Fruit fly (Drosophila melanogaster) whole organism, embryonic: Measurements from ENCODE around the gene Sidpn.

Experiments used
- Atf-2 ChIP-seq: fragments of 200-800 bp; sonication (Bioruptor generic); optimal IDR thresholded peaks from 2 replicates; lab custom pipeline; 2016; ENCODE audit warnings: missing biosample characterization, missing genetic modification characterization
- CG10321 ChIP-seq: fragments of 200-800 bp; sonication (Bioruptor generic); IDR thresholded peaks from 2 replicates; pipeline ENCODE4 v1.3.6; 2022; ENCODE audit warnings: missing biosample characterization, missing genetic modification characterization
- CG10543 ChIP-seq: fragments of 200-800 bp; sonication (Bioruptor generic); optimal IDR thresholded peaks from 3 replicates; lab custom pipeline; 2017; ENCODE audit warnings: missing biosample characterization, mild to moderate bottlenecking, missing genetic modification characterization, moderate library complexity
- CG12299 ChIP-seq: fragments of 200-800 bp; sonication (Bioruptor generic); optimal IDR thresholded peaks from 2 replicates; lab custom pipeline; 2018; ENCODE audit warnings: missing biosample characterization, mild to moderate bottlenecking, missing genetic modification characterization
- CG1233 ChIP-seq: fragments of 200-800 bp; sonication (Bioruptor generic); optimal IDR thresholded peaks from 4 replicates; lab custom pipeline; 2018; ENCODE audit warnings: missing biosample characterization, mild to moderate bottlenecking, missing genetic modification characterization
- CG13296 ChIP-seq: fragments of 200-800 bp; sonication (Bioruptor generic); optimal IDR thresholded peaks from 3 replicates; lab custom pipeline; 2018; ENCODE audit warnings: missing biosample characterization, mild to moderate bottlenecking, missing genetic modification characterization
- CG14441 ChIP-seq: fragments of 200-800 bp; sonication (Bioruptor generic); IDR thresholded peaks from 2 replicates; pipeline ENCODE4 v1.3.6; 2022; ENCODE audit warnings: missing biosample characterization, missing genetic modification characterization
- CG15073 ChIP-seq: fragments of 200-800 bp; sonication (Bioruptor generic); optimal IDR thresholded peaks from 2 replicates; lab custom pipeline; 2016; ENCODE audit warnings: missing biosample characterization, missing genetic modification characterization
- CG15269 ChIP-seq: fragments of 200-800 bp; sonication (Bioruptor generic); optimal IDR thresholded peaks from 2 replicates; lab custom pipeline; 2018; ENCODE audit warnings: missing biosample characterization, mild to moderate bottlenecking, missing genetic modification characterization, moderate library complexity
- CG16779 ChIP-seq: fragments of 200-800 bp; sonication (Bioruptor generic); IDR thresholded peaks from 2 replicates; pipeline ENCODE4 v1.3.6; 2022; ENCODE audit warnings: missing biosample characterization, missing genetic modification characterization
- CG17328 ChIP-seq: fragments of 200-800 bp; sonication (Bioruptor generic); IDR thresholded peaks from 2 replicates; pipeline ENCODE4 v1.3.6; 2022; ENCODE audit warnings: missing biosample characterization, missing genetic modification characterization
- CG18619 ChIP-seq: fragments of 200-800 bp; sonication (Bioruptor generic); optimal IDR thresholded peaks from 3 replicates; lab custom pipeline; 2017; ENCODE audit warnings: missing biosample characterization, mild to moderate bottlenecking, missing genetic modification characterization
- CG30403 ChIP-seq: fragments of 200-800 bp; sonication (Bioruptor generic); optimal IDR thresholded peaks from 3 replicates; lab custom pipeline; 2016; ENCODE audit warnings: missing biosample characterization, missing genetic modification characterization
- CG32767 ChIP-seq: fragments of 200-800 bp; sonication (Bioruptor generic); IDR thresholded peaks from 2 replicates; pipeline ENCODE4 v1.3.6; 2022; ENCODE audit warnings: missing biosample characterization, missing genetic modification characterization
- CG34376 ChIP-seq: fragments of 200-800 bp; sonication (Bioruptor generic); optimal IDR thresholded peaks from 2 replicates; lab custom pipeline; 2018; ENCODE audit warnings: missing biosample characterization, mild to moderate bottlenecking, missing genetic modification characterization
- CG4820 ChIP-seq: fragments of 200-800 bp; sonication (Bioruptor generic); optimal IDR thresholded peaks from 3 replicates; lab custom pipeline; 2016; ENCODE audit warnings: missing biosample characterization, missing genetic modification characterization
- CG4854 ChIP-seq: fragments of 200-800 bp; sonication (Bioruptor generic); optimal IDR thresholded peaks from 2 replicates; lab custom pipeline; 2016; ENCODE audit warnings: missing biosample characterization, missing genetic modification characterization, inconsistent platforms
- CG6791 ChIP-seq: fragments of 200-800 bp; sonication (Bioruptor generic); IDR thresholded peaks from 3 replicates; pipeline ENCODE4 v1.3.6; 2022; ENCODE audit warnings: missing biosample characterization, missing genetic modification characterization; ENCODE audit not compliant: partially characterized antibody
- CG6854 ChIP-seq: fragments of 200-800 bp; sonication (Bioruptor generic); optimal IDR thresholded peaks from 3 replicates; lab custom pipeline; 2017; ENCODE audit warnings: missing biosample characterization, mild to moderate bottlenecking, missing genetic modification characterization
- CG8290 ChIP-seq, 3 experiments: fragments of 200-800 bp; sonication (Bioruptor generic); optimal IDR thresholded peaks; 2 replicates each; lab custom pipeline; 2016 to 2019; ENCODE audit warnings: missing biosample characterization in 3 of 3, missing genetic modification characterization in 3 of 3, mild to moderate bottlenecking in 2 of 3, moderate library complexity in 1 of 3
- CG8359 ChIP-seq: fragments of 200-800 bp; sonication (Bioruptor generic); optimal IDR thresholded peaks from 2 replicates; lab custom pipeline; 2017; ENCODE audit warnings: missing biosample characterization, mild to moderate bottlenecking, missing genetic modification characterization, borderline replicate concordance
- CG9876 ChIP-seq: fragments of 200-800 bp; sonication (Bioruptor generic); optimal IDR thresholded peaks from 2 replicates; lab custom pipeline; 2016; ENCODE audit warnings: missing biosample characterization, missing genetic modification characterization
- CTCF ChIP-seq: fragments of 200-800 bp; sonication (Bioruptor generic); optimal IDR thresholded peaks from 2 replicates; lab custom pipeline; 2017; ENCODE audit warnings: missing biosample characterization, mild to moderate bottlenecking, missing genetic modification characterization, moderate library complexity
- CkIIα-i1 ChIP-seq: fragments of 200-800 bp; sonication (Bioruptor generic); IDR thresholded peaks from 2 replicates; pipeline ENCODE4 v1.3.6; 2022; ENCODE audit warnings: missing biosample characterization, missing genetic modification characterization
- D19B ChIP-seq: fragments of 200-800 bp; sonication (Bioruptor generic); optimal IDR thresholded peaks from 2 replicates; lab custom pipeline; 2017; ENCODE audit warnings: missing biosample characterization, mild to moderate bottlenecking, missing genetic modification characterization
- Dbx ChIP-seq: fragments of 200-800 bp; sonication (Bioruptor generic); IDR thresholded peaks from 3 replicates; pipeline ENCODE4 v1.3.6; 2022; ENCODE audit warnings: missing biosample characterization, missing genetic modification characterization
- Dip2 ChIP-seq: fragments of 200-800 bp; sonication (Bioruptor generic); IDR thresholded peaks from 2 replicates; pipeline ENCODE4 v1.3.6; 2022; ENCODE audit warnings: missing biosample characterization, missing genetic modification characterization
- ERR ChIP-seq: fragments of 200-800 bp; sonication (Bioruptor generic); optimal IDR thresholded peaks from 2 replicates; lab custom pipeline; 2016; ENCODE audit warnings: missing biosample characterization, missing genetic modification characterization
- Fer3 ChIP-seq: fragments of 200-800 bp; sonication (Bioruptor generic); optimal IDR thresholded peaks from 2 replicates; lab custom pipeline; 2018; ENCODE audit warnings: missing biosample characterization, mild to moderate bottlenecking, missing genetic modification characterization, moderate library complexity
- Hand ChIP-seq: fragments of 200-800 bp; sonication (Bioruptor generic); optimal IDR thresholded peaks from 2 replicates; lab custom pipeline; 2017; ENCODE audit warnings: mild to moderate bottlenecking, missing biosample characterization, missing genetic modification reagents, missing genetic modification characterization
- Hmr ChIP-seq: fragments of 200-800 bp; sonication (Bioruptor generic); optimal IDR thresholded peaks from 3 replicates; lab custom pipeline; 2017; ENCODE audit warnings: mild to moderate bottlenecking, missing biosample characterization, missing genetic modification reagents, missing genetic modification characterization
- MBD-R2 ChIP-seq: fragments of 200-800 bp; sonication (Bioruptor generic); IDR thresholded peaks from 2 replicates; pipeline ENCODE4 v1.3.6; 2022; ENCODE audit warnings: missing biosample characterization, missing genetic modification characterization
- Myb ChIP-seq: fragments of 200-800 bp; sonication (Bioruptor generic); optimal IDR thresholded peaks from 2 replicates; lab custom pipeline; 2016; ENCODE audit warnings: missing biosample characterization, missing genetic modification characterization
- Nf-YB ChIP-seq: fragments of 200-800 bp; sonication (Bioruptor generic); optimal IDR thresholded peaks from 3 replicates; lab custom pipeline; 2019; ENCODE audit warnings: missing biosample characterization, mild to moderate bottlenecking, missing genetic modification characterization, moderate library complexity
- Pdp1 ChIP-seq, 2 experiments: fragments of 200-800 bp; sonication (Bioruptor generic); optimal IDR thresholded peaks; 3 replicates each; lab custom pipeline; 2016; ENCODE audit warnings: missing biosample characterization in 2 of 2, missing genetic modification characterization in 2 of 2, mild to moderate bottlenecking in 1 of 2, moderate library complexity in 1 of 2
- Stat92E ChIP-seq, 3 experiments: fragments of >200 bp in 2 of 3; fragments of 200-800 bp in 1 of 3; sonication (Bioruptor generic) in 1 of 3; optimal IDR thresholded peaks; 2 replicates each; lab custom pipeline; 2017 to 2019; ENCODE audit warnings: missing biosample characterization in 3 of 3, missing genetic modification characterization in 3 of 3, mild to moderate bottlenecking in 1 of 3, moderate library complexity in 1 of 3
- Vsx1 ChIP-seq: fragments of 200-800 bp; sonication (Bioruptor generic); optimal IDR thresholded peaks from 2 replicates; lab custom pipeline; 2017; ENCODE audit warnings: missing biosample characterization, mild to moderate bottlenecking, missing genetic modification characterization, missing genetic modification reagents
- ab ChIP-seq: fragments of 200-800 bp; sonication (Bioruptor generic); optimal IDR thresholded peaks from 2 replicates; lab custom pipeline; 2016; ENCODE audit warnings: missing biosample characterization, missing genetic modification characterization
- ara ChIP-seq: fragments of 200-800 bp; sonication (Bioruptor generic); IDR thresholded peaks from 2 replicates; pipeline ENCODE4 v1.3.6; 2022; ENCODE audit warnings: missing biosample characterization, missing genetic modification characterization
- br ChIP-seq: fragments of >200 bp; optimal IDR thresholded peaks from 2 replicates; lab custom pipeline; 2017
- cas ChIP-seq: fragments of 200-800 bp; sonication (Bioruptor generic); IDR thresholded peaks from 2 replicates; pipeline ENCODE4 v1.3.6; 2022; ENCODE audit warnings: missing biosample characterization, missing genetic modification characterization
- crp ChIP-seq, 2 experiments: fragments of 200-800 bp; sonication (Bioruptor generic); optimal IDR thresholded peaks; 2 replicates in 1 of 2; 3 replicates in 1 of 2; lab custom pipeline; 2017; ENCODE audit warnings: missing biosample characterization in 2 of 2, missing genetic modification characterization in 2 of 2, mild to moderate bottlenecking in 1 of 2, moderate library complexity in 1 of 2
- exex ChIP-seq: fragments of 200-800 bp; sonication (Bioruptor generic); optimal IDR thresholded peaks from 4 replicates; lab custom pipeline; 2018; ENCODE audit warnings: missing biosample characterization, mild to moderate bottlenecking, missing genetic modification characterization, moderate library complexity
- fru ChIP-seq: fragments of >200 bp; optimal IDR thresholded peaks from 2 replicates; lab custom pipeline; 2017
- gfzf ChIP-seq: fragments of 200-800 bp; sonication (Bioruptor generic); optimal IDR thresholded peaks from 2 replicates; lab custom pipeline; 2016; ENCODE audit warnings: missing biosample characterization, mild to moderate bottlenecking, missing genetic modification characterization, moderate library complexity
- gsb ChIP-seq: fragments of 200-800 bp; sonication (Bioruptor generic); IDR thresholded peaks from 2 replicates; pipeline ENCODE4 v1.3.6; 2022; ENCODE audit warnings: missing biosample characterization, missing genetic modification characterization
- lilli ChIP-seq: fragments of 200-800 bp; sonication (Bioruptor generic); optimal IDR thresholded peaks from 3 replicates; lab custom pipeline; 2016; ENCODE audit warnings: missing biosample characterization, missing genetic modification characterization
- pfk ChIP-seq: fragments of 200-800 bp; sonication (Bioruptor generic); optimal IDR thresholded peaks from 2 replicates; lab custom pipeline; 2018; ENCODE audit warnings: missing biosample characterization, mild to moderate bottlenecking, missing genetic modification characterization, moderate library complexity
- ranshi ChIP-seq: fragments of 200-800 bp; sonication (Bioruptor generic); IDR thresholded peaks from 2 replicates; pipeline ENCODE4 v1.3.6; 2022; ENCODE audit warnings: missing biosample characterization, missing genetic modification characterization
- ssp ChIP-seq: fragments of 200-800 bp; sonication (Bioruptor generic); IDR thresholded peaks from 2 replicates; pipeline ENCODE4 v1.3.6; 2022; ENCODE audit warnings: missing biosample characterization, missing genetic modification characterization
- tap ChIP-seq: fragments of 200-800 bp; optimal IDR thresholded peaks from 3 replicates; lab custom pipeline; 2019; ENCODE audit warnings: missing biosample characterization, mild to moderate bottlenecking, missing genetic modification characterization, moderate library complexity

The Sidpn gene

dm6 chr2L:19002959-19003371, 24.5 kb upstream of the Sidpn start, which contains the start of gene CG31793 (continued):
- TF ChIP-seq Dbx (GFP tag; lab: Robert Waterston, UW) (peak; percentile 64; the same call in 2 of the 3 replicates), Nf-YB (GFP tag; lab: Kevin White, UChicago) (peak; percentile 19), tap (peak; percentile 2), CG8290 (GFP tag; optimal IDR thresholded peaks at IDR 0.05; lab: Kevin White, UChicago) (no peak), CG8290 (tag; optimal IDR thresholded peaks at IDR 0.05; lab: Kevin White, UChicago) (peak in 1 of 2 experiments; percentile 59), exex (tag; lab: Kevin White, UChicago) (peak; percentile 68), ara (GFP tag; lab: Robert Waterston, UW) (no peak), lilli (GFP tag; lab: Kevin White, UChicago) (peak; percentile 25), Myb (no peak), CG1233 (GFP tag; lab: Kevin White, UChicago) (peak; percentile 50), CTCF (GFP tag; lab: Kevin White, UChicago) (no peak), Hmr (GFP tag; lab: Kevin White, UChicago) (peak; percentile 72), CG30403 (GFP tag; lab: Kevin White, UChicago) (peak; percentile 50), CG12299 (peak; percentile 29), CG16779 (peak; percentile 3; the same call in 1 of the 2 replicates), CG14441 (GFP tag; lab: Robert Waterston, UW) (no peak), crp (GFP tag; optimal IDR thresholded peaks at IDR 0.05; lab: Kevin White, UChicago) (peak in 1 of 2 experiments; percentile 81), CG6854 (GFP tag; lab: Kevin White, UChicago) (peak; percentile 56), CG4854 (GFP tag; lab: Kevin White, UChicago) (no peak), Hand (peak; percentile 55), CG4820 (GFP tag; lab: Kevin White, UChicago) (no peak), D19B (GFP tag; lab: Kevin White, UChicago) (peak; percentile 3), ERR (GFP tag; lab: Kevin White, UChicago) (no peak), gfzf (GFP tag; lab: Kevin White, UChicago) (no peak), Atf-2 (GFP tag; lab: Kevin White, UChicago) (no peak), fru (lab: Kevin White, UChicago) (no peak), ab (GFP tag; lab: Kevin White, UChicago) (no peak), br (no peak), Fer3 (peak; percentile 64), CG17328 (GFP tag; lab: Robert Waterston, UW) (no peak), Dip2 (no peak), MBD-R2 (peak; percentile 39), ranshi (GFP tag; lab: Robert Waterston, UW) (peak; percentile 54; the same call in 1 of the 2 replicates), CG32767 (peak; percentile 57), CG13296 (GFP tag; lab: Kevin White, UChicago) (peak; percentile 76), gsb (GFP tag; lab: Robert Waterston, UW) (no peak; the same call in 1 of the 2 replicates), pfk (GFP tag; lab: Kevin White, UChicago) (no peak), CG8359 (GFP tag; lab: Kevin White, UChicago) (no peak), CG34376 (GFP tag; lab: Kevin White, UChicago) (peak; percentile 66), Vsx1 (GFP tag; lab: Kevin White, UChicago) (peak; percentile 4), Pdp1 (GFP tag; optimal IDR thresholded peaks at IDR 0.05; lab: Kevin White, UChicago) (peak in 1 of 2 experiments; percentile 61), Stat92E (GFP tag; optimal IDR thresholded peaks at IDR 0.05; lab: Kevin White, UChicago) (no peak), CG6791 (GFP tag; lab: Robert Waterston, UW) (no peak), CG10543 (peak; percentile 67), cas (0 out of 2 replicates have a peak, but pooled peaks have one; percentile 38), CG15073 (no peak), CG10321 (peak; percentile 33; the same call in 1 of the 2 replicates), CG9876 (GFP tag; lab: Kevin White, UChicago) (no peak), CG18619 (GFP tag; lab: Kevin White, UChicago) (peak; percentile 32), CG15269 (tag; lab: Kevin White, UChicago) (peak; percentile 76), ssp (GFP tag; lab: Robert Waterston, UW) (no peak), CkIIα-i1 (GFP tag; lab: Robert Waterston, UW) (no peak)
